Fruit fly (Drosophila melanogaster) whole organism, embryonic: ENCODE data around the gene CG1463.

Source experiments
- Adf1 ChIP-seq: fragments of 200-800 bp; sonication (Bioruptor generic); IDR thresholded peaks from 2 replicates; pipeline ENCODE4 v1.3.6; 2022; ENCODE audit warnings: missing biosample characterization, missing genetic modification characterization
- Atf6 ChIP-seq: fragments of 200-800 bp; sonication (Bioruptor generic); IDR thresholded peaks from 2 replicates; pipeline ENCODE4 v1.3.6; 2022; ENCODE audit warnings: missing biosample characterization, missing genetic modification characterization
- C15 ChIP-seq: fragments of 200-800 bp; sonication (Bioruptor generic); IDR thresholded peaks from 3 replicates; pipeline ENCODE4 v1.3.6; 2022; ENCODE audit warnings: missing biosample characterization, missing genetic modification characterization
- CG11398 ChIP-seq: fragments of 200-800 bp; sonication (Bioruptor generic); optimal IDR thresholded peaks from 2 replicates; lab custom pipeline; 2016; ENCODE audit warnings: missing biosample characterization, missing genetic modification characterization
- CG15269 ChIP-seq: fragments of 200-800 bp; sonication (Bioruptor generic); optimal IDR thresholded peaks from 2 replicates; lab custom pipeline; 2018; ENCODE audit warnings: missing biosample characterization, mild to moderate bottlenecking, missing genetic modification characterization, moderate library complexity
- CG15479 ChIP-seq: fragments of 200-800 bp; sonication (Bioruptor generic); optimal IDR thresholded peaks from 3 replicates; lab custom pipeline; 2019; ENCODE audit warnings: missing biosample characterization, mild to moderate bottlenecking, missing genetic modification characterization, moderate library complexity
- CG15696 ChIP-seq: fragments of 200-800 bp; sonication (Bioruptor generic); optimal IDR thresholded peaks from 2 replicates; lab custom pipeline; 2019; ENCODE audit warnings: missing biosample characterization, mild to moderate bottlenecking, missing genetic modification characterization, moderate library complexity
- CG1603 ChIP-seq: fragments of 200-800 bp; sonication (Bioruptor generic); optimal IDR thresholded peaks from 2 replicates; lab custom pipeline; 2019; ENCODE audit warnings: missing biosample characterization, mild to moderate bottlenecking, missing genetic modification characterization, moderate library complexity
- CG2116 ChIP-seq: fragments of 200-800 bp; sonication (Bioruptor generic); optimal IDR thresholded peaks from 3 replicates; lab custom pipeline; 2018; ENCODE audit warnings: missing biosample characterization, mild to moderate bottlenecking, missing genetic modification characterization
- CG2678 ChIP-seq: fragments of 200-800 bp; sonication (Bioruptor generic); optimal IDR thresholded peaks from 3 replicates; lab custom pipeline; 2019; ENCODE audit warnings: missing biosample characterization, mild to moderate bottlenecking, missing genetic modification characterization, moderate library complexity
- CG4360 ChIP-seq: fragments of 200-800 bp; sonication (Bioruptor generic); IDR thresholded peaks from 2 replicates; pipeline ENCODE4 v1.3.6; 2022; ENCODE audit warnings: missing biosample characterization, missing genetic modification characterization
- CG4854 ChIP-seq: fragments of 200-800 bp; sonication (Bioruptor generic); optimal IDR thresholded peaks from 2 replicates; lab custom pipeline; 2016; ENCODE audit warnings: missing biosample characterization, missing genetic modification characterization, inconsistent platforms
- CG5180 ChIP-seq: fragments of 200-800 bp; sonication (Bioruptor generic); optimal IDR thresholded peaks from 3 replicates; lab custom pipeline; 2017; ENCODE audit warnings: missing biosample characterization, missing genetic modification characterization, mild to moderate bottlenecking, moderate library complexity, missing genetic modification reagents
- CG6765 ChIP-seq: fragments of 200-800 bp; sonication (Bioruptor generic); optimal IDR thresholded peaks from 3 replicates; lab custom pipeline; 2017; ENCODE audit warnings: missing biosample characterization, mild to moderate bottlenecking, missing genetic modification characterization
- CG6813 ChIP-seq: fragments of 200-800 bp; sonication (Bioruptor generic); optimal IDR thresholded peaks from 2 replicates; lab custom pipeline; 2017; ENCODE audit warnings: missing biosample characterization, missing genetic modification characterization, mild to moderate bottlenecking, moderate library complexity, missing genetic modification reagents
- CG8290 ChIP-seq, 3 experiments: fragments of 200-800 bp; sonication (Bioruptor generic); optimal IDR thresholded peaks; 2 replicates each; lab custom pipeline; 2016 to 2019; ENCODE audit warnings: missing biosample characterization in 3 of 3, missing genetic modification characterization in 3 of 3, mild to moderate bottlenecking in 2 of 3, moderate library complexity in 1 of 3
- CG9727 ChIP-seq: fragments of 200-800 bp; sonication (Bioruptor generic); optimal IDR thresholded peaks from 3 replicates; lab custom pipeline; 2017; ENCODE audit warnings: missing biosample characterization, mild to moderate bottlenecking, missing genetic modification characterization
- Dbx ChIP-seq: fragments of 200-800 bp; sonication (Bioruptor generic); IDR thresholded peaks from 3 replicates; pipeline ENCODE4 v1.3.6; 2022; ENCODE audit warnings: missing biosample characterization, missing genetic modification characterization
- Doc2 ChIP-seq: fragments of 200-800 bp; sonication (Bioruptor generic); IDR thresholded peaks from 2 replicates; pipeline ENCODE4 v1.3.6; 2022; ENCODE audit warnings: missing biosample characterization, missing genetic modification characterization
- HLH3B ChIP-seq: fragments of 200-800 bp; sonication (Bioruptor generic); IDR thresholded peaks from 2 replicates; pipeline ENCODE4 v1.3.6; 2022; ENCODE audit warnings: missing biosample characterization, missing genetic modification characterization
- HmgZ ChIP-seq: fragments of 200-800 bp; sonication (Bioruptor generic); optimal IDR thresholded peaks from 2 replicates; lab custom pipeline; 2018; ENCODE audit warnings: missing biosample characterization, mild to moderate bottlenecking, missing genetic modification characterization
- Hmr ChIP-seq: fragments of 200-800 bp; sonication (Bioruptor generic); optimal IDR thresholded peaks from 3 replicates; lab custom pipeline; 2017; ENCODE audit warnings: mild to moderate bottlenecking, missing biosample characterization, missing genetic modification reagents, missing genetic modification characterization
- Meics ChIP-seq: fragments of 200-800 bp; sonication (Bioruptor generic); optimal IDR thresholded peaks from 2 replicates; lab custom pipeline; 2017; ENCODE audit warnings: missing biosample characterization, mild to moderate bottlenecking, missing genetic modification characterization
- Side ChIP-seq: fragments of 200-800 bp; sonication (Bioruptor generic); optimal IDR thresholded peaks from 2 replicates; lab custom pipeline; 2016; ENCODE audit warnings: missing biosample characterization, missing genetic modification characterization
- ac ChIP-seq: fragments of 200-800 bp; sonication (Bioruptor generic); optimal IDR thresholded peaks from 3 replicates; lab custom pipeline; 2017; ENCODE audit warnings: missing biosample characterization, mild to moderate bottlenecking, missing genetic modification characterization
- ap ChIP-seq: fragments of 200-800 bp; sonication (Bioruptor generic); IDR thresholded peaks from 2 replicates; pipeline ENCODE4 v1.3.6; 2022; ENCODE audit warnings: missing biosample characterization, missing genetic modification characterization
- bab2 ChIP-seq: fragments of 200-800 bp; sonication (Bioruptor generic); optimal IDR thresholded peaks from 2 replicates; lab custom pipeline; 2016; ENCODE audit warnings: missing biosample characterization, missing genetic modification characterization
- cg ChIP-seq: fragments of 200-800 bp; sonication (Bioruptor generic); optimal IDR thresholded peaks from 3 replicates; lab custom pipeline; 2019; ENCODE audit warnings: missing biosample characterization, mild to moderate bottlenecking, missing genetic modification characterization, moderate library complexity
- chinmo ChIP-seq: fragments of 200-800 bp; sonication (Bioruptor generic); IDR thresholded peaks from 4 replicates; pipeline ENCODE4 v1.3.6; 2022; ENCODE audit warnings: missing biosample characterization, missing genetic modification characterization; ENCODE audit not compliant: partially characterized antibody
- crol ChIP-seq: fragments of 200-800 bp; sonication (Bioruptor generic); IDR thresholded peaks from 2 replicates; pipeline ENCODE4 v1.3.6; 2022; ENCODE audit warnings: missing biosample characterization, missing genetic modification characterization
- cwo ChIP-seq: fragments of 200-800 bp; sonication (Bioruptor generic); optimal IDR thresholded peaks from 3 replicates; lab custom pipeline; 2017; ENCODE audit warnings: missing biosample characterization, missing genetic modification characterization, mild to moderate bottlenecking, moderate library complexity, missing genetic modification reagents
- dmrt11E ChIP-seq: fragments of 200-800 bp; sonication (Bioruptor generic); optimal IDR thresholded peaks from 3 replicates; lab custom pipeline; 2018; ENCODE audit warnings: missing biosample characterization, mild to moderate bottlenecking, missing genetic modification characterization, moderate library complexity
- eve ChIP-seq, 2 experiments: fragments of >200 bp; optimal IDR thresholded peaks; 2 replicates each; lab custom pipeline; 2017; ENCODE audit warnings: missing biosample characterization in 2 of 2, missing genetic modification characterization in 2 of 2
- gem ChIP-seq: fragments of 200-800 bp; sonication (Bioruptor generic); optimal IDR thresholded peaks from 2 replicates; lab custom pipeline; 2019; ENCODE audit warnings: missing biosample characterization, mild to moderate bottlenecking, missing genetic modification characterization, moderate library complexity
- kay ChIP-seq: fragments of 200-800 bp; sonication (Bioruptor generic); optimal IDR thresholded peaks from 2 replicates; lab custom pipeline; 2016; ENCODE audit warnings: missing biosample characterization, missing genetic modification characterization
- klu ChIP-seq: fragments of 200-800 bp; sonication (Bioruptor generic); IDR thresholded peaks from 2 replicates; pipeline ENCODE4 v1.3.6; 2022; ENCODE audit warnings: missing biosample characterization, missing genetic modification characterization
- lab ChIP-seq: fragments of 200-800 bp; sonication (Bioruptor generic); optimal IDR thresholded peaks from 3 replicates; lab custom pipeline; 2017; ENCODE audit warnings: missing biosample characterization, missing genetic modification characterization, mild to moderate bottlenecking, moderate library complexity, missing genetic modification reagents
- lbe ChIP-seq: fragments of 200-800 bp; sonication (Bioruptor generic); optimal IDR thresholded peaks from 2 replicates; lab custom pipeline; 2016; ENCODE audit warnings: missing biosample characterization, mild to moderate bottlenecking, missing genetic modification characterization
- mam ChIP-seq: fragments of 200-800 bp; sonication (Bioruptor generic); optimal IDR thresholded peaks from 3 replicates; lab custom pipeline; 2016; ENCODE audit warnings: missing biosample characterization, missing genetic modification characterization
- mirr ChIP-seq: fragments of 200-800 bp; sonication (Bioruptor generic); optimal IDR thresholded peaks from 3 replicates; lab custom pipeline; 2018; ENCODE audit warnings: missing biosample characterization, mild to moderate bottlenecking, missing genetic modification characterization
- pan ChIP-seq, 4 experiments: fragments of >200 bp in 3 of 4; fragments of 200-800 bp in 1 of 4; sonication (Bioruptor generic) in 1 of 4; optimal IDR thresholded peaks in 3 of 4; IDR thresholded peaks in 1 of 4; 2 replicates each; pipeline versions ENCODE4 v1.3.6 to Lab custom; 2017 to 2022; ENCODE audit warnings: missing biosample characterization in 2 of 4, missing genetic modification characterization in 2 of 4, mixed read lengths in 1 of 4
- pfk ChIP-seq: fragments of 200-800 bp; sonication (Bioruptor generic); optimal IDR thresholded peaks from 2 replicates; lab custom pipeline; 2018; ENCODE audit warnings: missing biosample characterization, mild to moderate bottlenecking, missing genetic modification characterization, moderate library complexity
- pros ChIP-seq: fragments of 200-800 bp; sonication (Bioruptor generic); optimal IDR thresholded peaks from 3 replicates; lab custom pipeline; 2019; ENCODE audit warnings: missing biosample characterization, mild to moderate bottlenecking, missing genetic modification characterization, moderate library complexity
- psq ChIP-seq: fragments of 200-800 bp; sonication (Bioruptor generic); optimal IDR thresholded peaks from 2 replicates; lab custom pipeline; 2017; ENCODE audit warnings: missing biosample characterization, missing genetic modification characterization
- row ChIP-seq: fragments of 200-800 bp; sonication (Bioruptor generic); IDR thresholded peaks from 3 replicates; pipeline ENCODE4 v1.3.6; 2022; ENCODE audit warnings: missing biosample characterization, missing genetic modification characterization
- sqz ChIP-seq: fragments of 200-800 bp; sonication (Bioruptor generic); optimal IDR thresholded peaks from 3 replicates; lab custom pipeline; 2018; ENCODE audit warnings: missing biosample characterization, mild to moderate bottlenecking, missing genetic modification characterization
- twi ChIP-seq: fragments of 200-800 bp; optimal IDR thresholded peaks from 2 replicates; lab custom pipeline; 2019; ENCODE audit warnings: missing biosample characterization, mild to moderate bottlenecking, missing genetic modification characterization, moderate library complexity
- zf30C ChIP-seq: fragments of 200-800 bp; sonication (Bioruptor generic); optimal IDR thresholded peaks from 3 replicates; lab custom pipeline; 2018; ENCODE audit warnings: missing biosample characterization, mild to moderate bottlenecking, missing genetic modification characterization

CG1463 gene

DNA sequence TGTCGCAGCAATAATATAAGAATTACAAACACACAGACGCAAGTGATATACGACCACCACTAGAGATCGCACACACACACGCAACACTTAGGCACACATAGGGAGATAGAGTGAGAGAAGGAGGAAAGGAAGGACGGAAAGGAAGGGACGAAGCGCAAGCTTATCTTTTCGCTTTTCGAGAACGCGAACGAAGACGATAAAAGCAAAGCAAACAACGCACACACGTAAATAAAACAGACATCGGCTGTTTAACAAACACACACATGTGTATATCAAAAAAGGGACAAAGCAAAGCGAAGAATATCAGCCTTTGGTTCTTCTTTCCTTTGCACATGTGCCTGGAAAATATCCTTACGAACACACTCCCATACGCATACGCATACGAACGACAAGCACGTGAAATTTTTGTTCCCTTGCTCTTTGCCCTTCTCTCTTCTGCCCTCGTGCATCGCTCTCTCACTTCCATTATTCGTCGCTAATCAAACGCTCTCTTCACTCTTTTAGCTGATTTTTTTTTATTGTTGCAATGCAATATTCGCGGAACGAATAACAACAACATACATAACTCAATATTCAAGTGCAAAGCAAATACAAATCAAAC lies 48.7 kb upstream of the CG1463 start (continued):
- TF ChIP-seq CG2116 (GFP tag; lab: Kevin White, UChicago) = no peak
- peak; percentile 69 for TF ChIP-seq twi (tag; lab: Kevin White, UChicago)
- TF ChIP-seq CG5180 (GFP tag; lab: Kevin White, UChicago) = peak; percentile 1
- peak; percentile 8 for TF ChIP-seq zf30C (GFP tag; lab: Kevin White, UChicago)
- TF ChIP-seq lab (GFP tag; lab: Kevin White, UChicago) = peak; percentile 3
- TF ChIP-seq Atf6 (GFP tag; lab: Robert Waterston, UW) = peak; percentile 61
- TF ChIP-seq pros (GFP tag; lab: Kevin White, UChicago) = peak; percentile 86
- TF ChIP-seq klu (GFP tag; lab: Robert Waterston, UW) = no peak
- peak; percentile 22 for TF ChIP-seq mirr (GFP tag; lab: Kevin White, UChicago)
- no peak for TF ChIP-seq ap (GFP tag; lab: Robert Waterston, UW)
- peak; percentile 9 for TF ChIP-seq mam (GFP tag; lab: Kevin White, UChicago)
- no peak for TF ChIP-seq CG8290 (GFP tag; optimal IDR thresholded peaks at IDR 0.05; lab: Kevin White, UChicago)
- peak; percentile 3 to 4 for TF ChIP-seq CG8290 (tag; optimal IDR thresholded peaks at IDR 0.05; lab: Kevin White, UChicago)
- no peak for TF ChIP-seq pan (optimal IDR thresholded peaks at IDR 0.05; lab: Kevin White, UChicago)
- no peak for TF ChIP-seq pan (GFP tag; optimal IDR thresholded peaks at IDR 0.05 in 1 of 2, IDR thresholded peaks at IDR 0.05 in 1 of 2)
- TF ChIP-seq cg (GFP tag; lab: Kevin White, UChicago) = peak; percentile 82
- peak in 1 of 2 experiments; percentile 10 for TF ChIP-seq eve (GFP tag; optimal IDR thresholded peaks at IDR 0.05; lab: Kevin White, UChicago)
- TF ChIP-seq Meics (GFP tag; lab: Kevin White, UChicago) = no peak
- peak; percentile 77 for TF ChIP-seq CG15696 (tag; lab: Kevin White, UChicago)
- peak; percentile 10 for TF ChIP-seq Hmr (GFP tag; lab: Kevin White, UChicago)
- peak; percentile 21; the same call in 1 of the 2 replicates for TF ChIP-seq Adf1 (GFP tag; lab: Robert Waterston, UW)
- TF ChIP-seq CG11398 = peak; percentile 16
- TF ChIP-seq dmrt11E (tag; lab: Kevin White, UChicago) = peak; percentile 15
- 0 out of 4 replicates have a peak, but pooled peaks have one; percentile 34 for TF ChIP-seq chinmo
- peak; percentile 98 for TF ChIP-seq CG15479
- TF ChIP-seq row (GFP tag; lab: Robert Waterston, UW) = peak; percentile 8; the same call in 1 of the 3 replicates
- peak; percentile 30 for TF ChIP-seq HmgZ
- TF ChIP-seq CG2678 = peak; percentile 24
- peak; percentile 34 for TF ChIP-seq CG6813 (GFP tag; lab: Kevin White, UChicago)
- no peak for TF ChIP-seq Dbx (GFP tag; lab: Robert Waterston, UW)
- TF ChIP-seq gem (tag; lab: Kevin White, UChicago) = peak; percentile 17
- TF ChIP-seq cwo (GFP tag; lab: Kevin White, UChicago) = peak; percentile 59
- peak; percentile 28 for TF ChIP-seq bab2 (GFP tag; lab: Kevin White, UChicago)
- TF ChIP-seq CG6765 (GFP tag; lab: Kevin White, UChicago) = no peak
- TF ChIP-seq Side (GFP tag; lab: Kevin White, UChicago) = peak; percentile 11
- no peak for TF ChIP-seq C15
- peak; percentile 59 for TF ChIP-seq ac (GFP tag; lab: Kevin White, UChicago)
- 0 out of 2 replicates have a peak, but pooled peaks have one; percentile 9 for TF ChIP-seq CG4360
- peak; percentile 80 for TF ChIP-seq crol (GFP tag; lab: Robert Waterston, UW)
- peak; percentile 4 for TF ChIP-seq CG1603 (tag; lab: Kevin White, UChicago)
- 0 out of 2 replicates have a peak, but pooled peaks have one; percentile 27 for TF ChIP-seq HLH3B (GFP tag; lab: Robert Waterston, UW)
- TF ChIP-seq pfk (GFP tag; lab: Kevin White, UChicago) = peak; percentile 34
- no peak for TF ChIP-seq Doc2 (GFP tag; lab: Robert Waterston, UW)
- no peak for TF ChIP-seq kay (GFP tag; lab: Kevin White, UChicago)
- TF ChIP-seq psq = peak; percentile 53
- no peak for TF ChIP-seq CG15269 (tag; lab: Kevin White, UChicago)
- peak; percentile 34 for TF ChIP-seq sqz (GFP tag; lab: Kevin White, UChicago)
- peak; percentile 12 for TF ChIP-seq CG9727 (GFP tag; lab: Kevin White, UChicago)
- TF ChIP-seq lbe (GFP tag; lab: Kevin White, UChicago) = peak; percentile 24
- TF ChIP-seq CG4854 (GFP tag; lab: Kevin White, UChicago) = no peak
